Worm (Caenorhabditis elegans) whole organism, L4 larva: ENCODE measurements around the gene hot-1.

Source experiments
- F49E8.2 ChIP-seq: sonication (generic microtip); optimal IDR thresholded peaks from 2 replicates; lab custom pipeline; 2016; ENCODE audit warnings: missing compliant biosample characterization, mild to moderate bottlenecking, missing genetic modification characterization, borderline replicate concordance
- Y105C5A.15 ChIP-seq: fragments of 200-800 bp; sonication (Bioruptor generic); IDR thresholded peaks from 2 replicates; pipeline ENCODE4 v1.3.6; 2022; ENCODE audit warnings: missing genetic modification characterization, missing compliant biosample characterization
- aha-1 ChIP-seq: fragments of 150-350 bp; peaks from one replicate; lab custom pipeline; 2014; ENCODE audit warnings: missing biosample characterization, missing genetic modification characterization
- ceh-20 ChIP-seq: fragments of 200-800 bp; sonication (Bioruptor generic); IDR thresholded peaks from 2 replicates; pipeline ENCODE4 v1.3.6; 2022; ENCODE audit warnings: missing genetic modification reagents, missing genetic modification characterization, missing compliant biosample characterization
- ces-1 ChIP-seq: fragments of 150-350 bp; sonication (generic microtip); optimal IDR thresholded peaks from 4 replicates; lab custom pipeline; 2014; ENCODE audit warnings: missing biosample characterization, missing genetic modification reagents, missing genetic modification characterization
- ctbp-1 ChIP-seq: fragments of 200-800 bp; sonication (Bioruptor generic); IDR thresholded peaks from 2 replicates; pipeline ENCODE4 v1.3.6; 2022; ENCODE audit warnings: missing genetic modification reagents, missing genetic modification characterization, missing compliant biosample characterization
- daf-16 ChIP-seq, 3 experiments: sonication (generic microtip); optimal IDR thresholded peaks; 2 replicates each; lab custom pipeline; 2016 to 2017; ENCODE audit warnings: missing genetic modification characterization in 3 of 3, missing genetic modification reagents in 3 of 3, mild to moderate bottlenecking in 2 of 3, missing compliant biosample characterization in 2 of 3, missing biosample characterization in 1 of 3, moderate library complexity in 1 of 3
- daf-8 ChIP-seq: fragments of 200-800 bp; sonication (Bioruptor generic); IDR thresholded peaks from 2 replicates; pipeline ENCODE4 v1.3.6; 2022; ENCODE audit warnings: missing genetic modification characterization, missing compliant biosample characterization
- dmd-6 ChIP-seq: fragments of 200-800 bp; sonication (Bioruptor generic); IDR thresholded peaks from 2 replicates; pipeline ENCODE4 v1.3.6; 2022; ENCODE audit warnings: missing genetic modification reagents, missing genetic modification characterization, missing compliant biosample characterization
- egl-43 ChIP-seq: fragments of 200-800 bp; sonication (Bioruptor generic); IDR thresholded peaks from 2 replicates; pipeline ENCODE4 v1.3.6; 2022; ENCODE audit warnings: missing genetic modification reagents, missing genetic modification characterization, missing compliant biosample characterization
- fkh-10 ChIP-seq: fragments of 150-350 bp; optimal IDR thresholded peaks from 2 replicates; lab custom pipeline; 2014; ENCODE audit warnings: missing biosample characterization, missing genetic modification reagents, missing genetic modification characterization
- hlh-30 ChIP-seq: sonication (generic microtip); optimal IDR thresholded peaks from 2 replicates; lab custom pipeline; 2017; ENCODE audit warnings: antibody characterized with exemption, mild to moderate bottlenecking, missing genetic modification characterization, missing compliant biosample characterization; ENCODE audit not compliant: insufficient read depth
- hmg-1.1 ChIP-seq: fragments of 200-800 bp; sonication (Bioruptor generic); IDR thresholded peaks from 2 replicates; pipeline ENCODE4 v1.3.6; 2022; ENCODE audit warnings: missing genetic modification reagents, missing genetic modification characterization, missing compliant biosample characterization
- jun-1 ChIP-seq: fragments of 150-350 bp; optimal IDR thresholded peaks from 2 replicates; lab custom pipeline; 2014; ENCODE audit warnings: missing biosample characterization, missing genetic modification reagents, missing genetic modification characterization
- lin-1 ChIP-seq: fragments of 200-800 bp; sonication (Bioruptor generic); IDR thresholded peaks from 2 replicates; pipeline ENCODE4 v1.3.6; 2022; ENCODE audit warnings: missing genetic modification reagents, missing genetic modification characterization, missing compliant biosample characterization
- lin-38 ChIP-seq: fragments of 200-800 bp; sonication (Bioruptor generic); IDR thresholded peaks from 2 replicates; pipeline ENCODE4 v1.3.6; 2022; ENCODE audit warnings: missing genetic modification reagents, missing genetic modification characterization, missing compliant biosample characterization
- madf-9 ChIP-seq: fragments of 200-800 bp; sonication (Bioruptor generic); conservative IDR thresholded peaks from 2 replicates; pipeline ENCODE4 v1.3.6; 2022; ENCODE audit warnings: missing genetic modification reagents, missing genetic modification characterization, missing compliant biosample characterization
- mdl-1 ChIP-seq, 2 experiments: fragments of 150-350 bp in 1 of 2; sonication (generic microtip) in 1 of 2; optimal IDR thresholded peaks; 2 replicates each; lab custom pipeline; 2014 to 2017; ENCODE audit warnings: missing biosample characterization in 2 of 2, missing genetic modification characterization in 2 of 2
- mxl-3 ChIP-seq: fragments of 200-800 bp; sonication (Bioruptor generic); optimal IDR thresholded peaks from 2 replicates; lab custom pipeline; 2018; ENCODE audit warnings: mild to moderate bottlenecking, missing genetic modification characterization, missing compliant biosample characterization
- nhr-28 ChIP-seq: fragments of 150-350 bp; optimal IDR thresholded peaks from 2 replicates; lab custom pipeline; 2014; ENCODE audit warnings: missing biosample characterization, missing genetic modification characterization
- php-3 ChIP-seq: fragments of 200-800 bp; sonication (Bioruptor generic); IDR thresholded peaks from 2 replicates; pipeline ENCODE4 v1.3.6; 2022; ENCODE audit warnings: missing genetic modification reagents, missing genetic modification characterization, missing compliant biosample characterization
- pqm-1 ChIP-seq: sonication (generic microtip); optimal IDR thresholded peaks from 2 replicates; lab custom pipeline; 2017; ENCODE audit warnings: missing biosample characterization, missing genetic modification characterization
- saeg-2 ChIP-seq: fragments of 200-800 bp; sonication (Bioruptor generic); IDR thresholded peaks from 2 replicates; pipeline ENCODE4 v1.3.6; 2022; ENCODE audit warnings: missing genetic modification reagents, missing genetic modification characterization, missing compliant biosample characterization
- snpc-1.2 ChIP-seq: fragments of 200-800 bp; sonication (Bioruptor generic); IDR thresholded peaks from 2 replicates; pipeline ENCODE4 v1.3.6; 2022; ENCODE audit warnings: missing genetic modification reagents, missing genetic modification characterization, missing compliant biosample characterization
- snpc-4 ChIP-seq: fragments of 150-350 bp; optimal IDR thresholded peaks from 2 replicates; lab custom pipeline; 2014; ENCODE audit warnings: missing biosample characterization, missing genetic modification characterization
- tra-1 ChIP-seq: fragments of 200-800 bp; sonication (Bioruptor generic); IDR thresholded peaks from 2 replicates; pipeline ENCODE4 v1.3.6; 2022; ENCODE audit warnings: missing genetic modification reagents, missing genetic modification characterization, missing compliant biosample characterization
- unc-62 ChIP-seq, 3 experiments: fragments of 150-350 bp in 1 of 3; sonication (generic microtip); optimal IDR thresholded peaks in 2 of 3; peaks in 1 of 3; 1 replicate in 1 of 3; 2 replicates in 2 of 3; lab custom pipeline; 2014 to 2017; ENCODE audit warnings: missing biosample characterization in 3 of 3, missing genetic modification characterization in 3 of 3, missing genetic modification reagents in 3 of 3, missing genotype in 1 of 3
- vab-7 ChIP-seq: fragments of 200-800 bp; sonication (Bioruptor generic); IDR thresholded peaks from 2 replicates; pipeline ENCODE4 v1.3.6; 2022; ENCODE audit warnings: missing genetic modification reagents, missing genetic modification characterization, missing compliant biosample characterization
- zip-2 ChIP-seq: fragments of 150-350 bp; optimal IDR thresholded peaks from 2 replicates; lab custom pipeline; 2014; ENCODE audit warnings: missing biosample characterization, missing genetic modification characterization

hot-1 gene

ce11 chrV:14617711-14618110 is 3.2 kb upstream of the hot-1 start:
- TF ChIP-seq snpc-1.2 (no peak), aha-1 (tag; lab: Kevin White, UChicago) (peak; percentile 25)

- TF ChIP-seq fkh-10 (GFP tag; lab: Kevin White, UChicago) = peak; percentile 82
- TF ChIP-seq aha-1 (tag; lab: Kevin White, UChicago) = peak; percentile 3
- no peak for TF ChIP-seq madf-9 (GFP tag; lab: Robert Waterston, UW)
- no peak for TF ChIP-seq egl-43 (GFP tag; lab: Robert Waterston, UW)
- peak in 1 of 2 experiments; percentile 22 for TF ChIP-seq unc-62 (GFP tag; optimal IDR thresholded peaks at IDR 0.05 in 1 of 2; lab: Kevin White, UChicago)
- TF ChIP-seq unc-62 (tag; optimal IDR thresholded peaks at IDR 0.05; lab: Kevin White, UChicago) = no peak
- peak; percentile 54 for TF ChIP-seq ces-1
- TF ChIP-seq, all 104 proteins: peak for 4
Observed at ce11 chrV:14620311-14620710, 624 bp upstream of the hot-1 start.

DNA sequence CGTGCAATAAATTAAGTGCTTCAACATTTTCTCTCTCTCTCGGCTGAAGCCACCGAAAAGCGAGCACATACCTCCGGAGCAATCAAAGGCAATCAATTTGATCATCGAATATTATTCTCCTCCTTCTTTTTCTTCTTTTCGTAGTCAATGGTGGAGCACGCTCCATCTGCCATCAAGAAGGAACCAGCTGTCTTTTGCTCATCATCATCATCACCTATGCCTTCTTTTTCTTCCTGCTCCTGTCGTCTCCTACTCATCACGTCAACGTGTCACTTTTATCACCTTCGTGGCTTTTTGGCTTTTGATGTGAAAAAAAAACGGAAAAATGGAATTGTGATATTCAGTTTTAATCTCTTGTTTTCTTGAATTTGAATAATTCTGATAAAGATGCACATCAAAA is 4.7 kb downstream of the hot-1 start:
- TF ChIP-seq Y105C5A.15 = no peak
- peak; percentile 50; the same call in 1 of the 2 replicates for TF ChIP-seq ceh-20
- TF ChIP-seq snpc-1.2 = no peak
- peak in 1 of 2 experiments; percentile 60 for TF ChIP-seq unc-62 (GFP tag; optimal IDR thresholded peaks at IDR 0.05 in 1 of 2; lab: Kevin White, UChicago)
- no peak for TF ChIP-seq unc-62 (tag; optimal IDR thresholded peaks at IDR 0.05; lab: Kevin White, UChicago)
- TF ChIP-seq vab-7 = no peak

- TF ChIP-seq jun-1 (tag; lab: Kevin White, UChicago) (no peak), daf-16 (GFP tag; optimal IDR thresholded peaks at IDR 0.05; lab: Kevin White, UChicago) (no peak), daf-16 (tag; optimal IDR thresholded peaks at IDR 0.05; lab: Kevin White, UChicago) (no peak), daf-8 (no peak), unc-62 (GFP tag; optimal IDR thresholded peaks at IDR 0.05 in 1 of 2; lab: Kevin White, UChicago) (no peak), unc-62 (tag; optimal IDR thresholded peaks at IDR 0.05; lab: Kevin White, UChicago) (no peak), snpc-4 (tag; lab: Kevin White, UChicago) (no peak), saeg-2 (GFP tag; lab: Robert Waterston, UW) (no peak), lin-1 (GFP tag; lab: Robert Waterston, UW) (no peak), ctbp-1 (GFP tag; lab: Robert Waterston, UW) (no peak), php-3 (GFP tag; lab: Robert Waterston, UW) (no peak)
Observed at ce11 chrV:14631588-14631987, 10.7 kb downstream of the hot-1 start, which contains the start of gene F43D2.3. Gene F43D2.3, plus strand, starts transcription at chrV:14631888.

DNA sequence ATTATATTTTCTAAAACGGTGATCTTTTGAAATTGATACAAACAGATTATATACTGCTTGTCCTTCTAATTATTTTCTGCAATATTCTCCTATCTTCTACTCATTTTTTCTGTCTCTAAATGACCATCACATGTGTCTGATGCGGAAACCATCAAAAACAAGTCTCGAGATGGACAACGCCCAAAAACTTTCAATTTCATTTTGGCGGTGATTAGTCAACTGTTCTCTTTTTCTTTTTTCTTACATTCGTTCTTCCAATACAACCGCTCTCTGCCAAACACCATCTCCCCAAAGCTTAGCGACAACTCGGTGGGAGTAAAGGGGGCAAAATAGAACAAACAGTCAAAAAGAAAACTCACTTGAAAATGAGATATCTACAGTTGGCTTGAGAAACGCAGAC is 12.4 kb downstream of the hot-1 start:
- TF ChIP-seq mxl-3 (peak; percentile 39), tra-1 (GFP tag; lab: Robert Waterston, UW) (no peak), lin-38 (GFP tag; lab: Robert Waterston, UW) (no peak), nhr-28 (peak; percentile 30), egl-43 (GFP tag; lab: Robert Waterston, UW) (no peak), hlh-30 (peak; percentile 43), dmd-6 (peak; percentile 17; the same call in 1 of the 2 replicates), unc-62 (GFP tag; optimal IDR thresholded peaks at IDR 0.05 in 1 of 2; lab: Kevin White, UChicago) (peak in 1 of 2 experiments; percentile 60), unc-62 (tag; optimal IDR thresholded peaks at IDR 0.05; lab: Kevin White, UChicago) (no peak), mdl-1 (tag; optimal IDR thresholded peaks at IDR 0.05; lab: Kevin White, UChicago) (peak in 1 of 2 experiments; percentile 29)

DNA sequence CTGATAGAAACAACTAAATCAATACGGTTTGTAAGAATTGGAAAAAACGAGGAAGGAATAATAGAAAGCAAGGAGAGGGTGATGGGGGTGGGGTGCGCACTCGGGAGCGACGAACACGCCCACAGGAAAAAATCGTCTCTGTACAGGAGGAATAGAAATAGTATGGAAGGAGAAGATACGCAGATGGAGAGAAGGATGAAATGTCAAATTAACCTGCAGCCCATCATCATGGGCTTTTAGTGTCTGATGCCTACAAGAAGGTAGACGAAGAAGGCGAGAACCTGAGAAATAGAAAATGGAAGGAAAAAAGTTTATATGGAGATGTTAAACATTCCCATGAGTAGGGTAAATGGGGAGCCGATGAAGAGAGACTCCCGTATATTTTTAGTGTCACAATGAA is 14.2 kb downstream of the hot-1 start, which contains the start of gene F43D2.6:
Gene F43D2.6 (minus strand): TSS at position 62 of the 400 bp plus-strand sequence.
- TF ChIP-seq F49E8.2 (no peak), nhr-28 (no peak), zip-2 (tag; lab: Kevin White, UChicago) (no peak), hmg-1.1 (GFP tag; lab: Robert Waterston, UW) (no peak), pqm-1 (tag; lab: Kevin White, UChicago) (no peak)
- TF ChIP-seq, all 104 proteins: peak for 0
